Worm (Caenorhabditis elegans) whole organism, late embryonic: ENCODE results near the gene flp-4.

Source experiments
- K09A11.1 ChIP-seq: sonication (generic microtip); optimal IDR thresholded peaks from 2 replicates; lab custom pipeline; 2017; ENCODE audit warnings: antibody characterized with exemption, mild to moderate bottlenecking, missing genetic modification characterization, missing compliant biosample characterization; ENCODE audit not compliant: insufficient read depth
- T23F11.4 ChIP-seq: fragments of 200-800 bp; sonication (Bioruptor generic); optimal IDR thresholded peaks from 2 replicates; lab custom pipeline; 2018; ENCODE audit warnings: mild to moderate bottlenecking, missing genetic modification characterization, missing compliant biosample characterization
- Y22D7AL.16 ChIP-seq: sonication (generic microtip); optimal IDR thresholded peaks from 2 replicates; lab custom pipeline; 2016; ENCODE audit warnings: missing genetic modification characterization, missing compliant biosample characterization
- ama-1 ChIP-seq: fragments of 150-350 bp; optimal IDR thresholded peaks from 2 replicates; lab custom pipeline; 2014
- ceh-14 ChIP-seq: sonication (generic microtip); optimal IDR thresholded peaks from 2 replicates; lab custom pipeline; 2016; ENCODE audit warnings: missing genotype, missing genetic modification characterization, missing compliant biosample characterization
- ceh-24 ChIP-seq: sonication (generic microtip); optimal IDR thresholded peaks from 2 replicates; lab custom pipeline; 2016; ENCODE audit warnings: mild to moderate bottlenecking, missing genetic modification characterization, missing compliant biosample characterization
- ceh-31 ChIP-seq: sonication (generic microtip); optimal IDR thresholded peaks from 2 replicates; lab custom pipeline; 2016; ENCODE audit warnings: missing genetic modification characterization, missing compliant biosample characterization
- ceh-34 ChIP-seq: sonication (generic microtip); optimal IDR thresholded peaks from 2 replicates; lab custom pipeline; 2016; ENCODE audit warnings: mild to moderate bottlenecking, missing genetic modification characterization, missing compliant biosample characterization
- ceh-45 ChIP-seq: fragments of 200-800 bp; sonication (Bioruptor generic); IDR thresholded peaks from 2 replicates; pipeline ENCODE4 v1.3.6; 2022; ENCODE audit warnings: missing genetic modification reagents, missing genetic modification characterization, missing compliant biosample characterization
- ceh-48 ChIP-seq: sonication (generic microtip); optimal IDR thresholded peaks from 2 replicates; lab custom pipeline; 2016; ENCODE audit warnings: missing genetic modification characterization, inconsistent platforms, missing compliant biosample characterization
- che-1 ChIP-seq: sonication (generic microtip); optimal IDR thresholded peaks from 2 replicates; lab custom pipeline; 2016; ENCODE audit warnings: mild to moderate bottlenecking, missing genetic modification characterization, missing compliant biosample characterization
- dmd-4 ChIP-seq: sonication (generic microtip); optimal IDR thresholded peaks from 2 replicates; lab custom pipeline; 2016; ENCODE audit warnings: borderline replicate concordance, missing genetic modification characterization, missing compliant biosample characterization
- elt-2 ChIP-seq: sonication (generic microtip); optimal IDR thresholded peaks from 2 replicates; lab custom pipeline; 2016; ENCODE audit warnings: missing genetic modification reagents, missing genetic modification characterization, missing compliant biosample characterization
- elt-4 ChIP-seq: sonication (generic microtip); optimal IDR thresholded peaks from 2 replicates; lab custom pipeline; 2016; ENCODE audit warnings: missing genetic modification characterization, missing compliant biosample characterization
- eyg-1 ChIP-seq: sonication (generic microtip); optimal IDR thresholded peaks from 2 replicates; lab custom pipeline; 2016; ENCODE audit warnings: missing genotype, missing genetic modification characterization, missing compliant biosample characterization
- fax-1 ChIP-seq: sonication (generic microtip); optimal IDR thresholded peaks from 2 replicates; lab custom pipeline; 2016; ENCODE audit warnings: missing genotype, missing genetic modification characterization, missing compliant biosample characterization
- fkh-10 ChIP-seq: fragments of 150-350 bp; optimal IDR thresholded peaks from 2 replicates; lab custom pipeline; 2014; ENCODE audit warnings: missing biosample characterization, missing genetic modification reagents, missing genetic modification characterization
- hlh-30 ChIP-seq: sonication (generic microtip); optimal IDR thresholded peaks from 2 replicates; lab custom pipeline; 2017; ENCODE audit warnings: antibody characterized with exemption, missing genetic modification characterization, missing compliant biosample characterization; ENCODE audit not compliant: insufficient read depth
- lim-6 ChIP-seq: sonication (generic microtip); optimal IDR thresholded peaks from 2 replicates; lab custom pipeline; 2016; ENCODE audit warnings: missing genetic modification characterization, missing compliant biosample characterization
- nhr-11 ChIP-seq: fragments of 150-350 bp; optimal IDR thresholded peaks from 2 replicates; lab custom pipeline; 2014; ENCODE audit warnings: missing biosample characterization, missing genetic modification characterization
- nhr-232 ChIP-seq: sonication (generic microtip); optimal IDR thresholded peaks from 2 replicates; lab custom pipeline; 2016; ENCODE audit warnings: missing genetic modification characterization, missing compliant biosample characterization
- npax-4 ChIP-seq: sonication (generic microtip); optimal IDR thresholded peaks from 2 replicates; lab custom pipeline; 2016; ENCODE audit warnings: missing genetic modification characterization, missing compliant biosample characterization
- odd-2 ChIP-seq: sonication (generic microtip); optimal IDR thresholded peaks from 2 replicates; lab custom pipeline; 2017; ENCODE audit warnings: antibody characterized with exemption, mild to moderate bottlenecking, missing genetic modification characterization, missing compliant biosample characterization
- pax-1 ChIP-seq: fragments of 150-350 bp; optimal IDR thresholded peaks from 2 replicates; lab custom pipeline; 2014; ENCODE audit warnings: missing biosample characterization, missing genetic modification characterization
- pha-4 ChIP-seq: fragments of 150-350 bp; optimal IDR thresholded peaks from 2 replicates; lab custom pipeline; 2018; ENCODE audit warnings: missing biosample characterization, missing genetic modification reagents, missing genetic modification characterization
- pqm-1 ChIP-seq: sonication (generic microtip); optimal IDR thresholded peaks from 2 replicates; lab custom pipeline; 2016; ENCODE audit warnings: missing genetic modification characterization, missing compliant biosample characterization
- rnt-1 ChIP-seq: sonication (generic microtip); optimal IDR thresholded peaks from 2 replicates; lab custom pipeline; 2016; ENCODE audit warnings: missing genetic modification characterization, missing compliant biosample characterization
- sox-2 ChIP-seq: fragments of 200-800 bp; sonication (Bioruptor generic); IDR thresholded peaks from 2 replicates; pipeline ENCODE4 v1.3.6; 2022; ENCODE audit warnings: missing genetic modification reagents, missing genetic modification characterization, missing compliant biosample characterization
- syd-9 ChIP-seq: sonication (generic microtip); optimal IDR thresholded peaks from 2 replicates; lab custom pipeline; 2016; ENCODE audit warnings: mild to moderate bottlenecking, missing genetic modification characterization, moderate library complexity, missing compliant biosample characterization
- unc-42 ChIP-seq: sonication (generic microtip); optimal IDR thresholded peaks from 2 replicates; lab custom pipeline; 2016; ENCODE audit warnings: missing genotype, missing genetic modification characterization, missing compliant biosample characterization
- unc-55 ChIP-seq: sonication (generic microtip); optimal IDR thresholded peaks from 2 replicates; lab custom pipeline; 2017; ENCODE audit warnings: missing biosample characterization, missing genetic modification reagents, missing genetic modification characterization
- unc-86 ChIP-seq: sonication (generic microtip); optimal IDR thresholded peaks from 2 replicates; lab custom pipeline; 2016; ENCODE audit warnings: missing genetic modification characterization, missing compliant biosample characterization

The flp-4 gene

ce11 chrII:10016013-10016412, 32.7 kb upstream of the flp-4 start, which contains the start of gene lec-2:
Gene lec-2 (minus strand): TSS chrII:10016183.
- TF ChIP-seq sox-2 (GFP tag; lab: Robert Waterston, UW) (no peak), Y22D7AL.16 (tag; lab: Kevin White, UChicago) (no peak), elt-4 (tag; lab: Kevin White, UChicago) (no peak), ama-1 (no peak), elt-2 (no peak), rnt-1 (tag; lab: Kevin White, UChicago) (no peak), hlh-30 (tag; lab: Kevin White, UChicago) (no peak), nhr-11 (tag; lab: Kevin White, UChicago) (no peak), ceh-45 (GFP tag; lab: Robert Waterston, UW) (no peak), che-1 (tag; lab: Kevin White, UChicago) (no peak), ceh-14 (tag; lab: Kevin White, UChicago) (no peak), odd-2 (tag; lab: Kevin White, UChicago) (no peak), lim-6 (tag; lab: Kevin White, UChicago) (no peak), npax-4 (tag; lab: Kevin White, UChicago) (no peak), ceh-24 (tag; lab: Kevin White, UChicago) (no peak), nhr-232 (tag; lab: Kevin White, UChicago) (no peak), fax-1 (tag; lab: Kevin White, UChicago) (no peak), eyg-1 (tag; lab: Kevin White, UChicago) (no peak)

- no peak for TF ChIP-seq ceh-34
- TF ChIP-seq Y22D7AL.16 (tag; lab: Kevin White, UChicago): no peak
- no peak for TF ChIP-seq K09A11.1
- no peak for TF ChIP-seq sox-2 (GFP tag; lab: Robert Waterston, UW)
- no peak for TF ChIP-seq fkh-10 (GFP tag; lab: Kevin White, UChicago)
These were observed 31.1 kb upstream of the flp-4 start for ce11 chrII:10017528-10017927.

- TF ChIP-seq ceh-34 (no peak), unc-86 (tag; lab: Kevin White, UChicago) (no peak), K09A11.1 (no peak), T23F11.4 (GFP tag; lab: Kevin White, UChicago) (no peak)
These were observed 29.0 kb upstream of the flp-4 start for ce11 chrII:10019669-10020068.

- peak; percentile 91 for TF ChIP-seq unc-42 (tag; lab: Kevin White, UChicago)
- TF ChIP-seq pqm-1 (tag; lab: Kevin White, UChicago): no peak
- no peak for TF ChIP-seq T23F11.4 (GFP tag; lab: Kevin White, UChicago)
- TF ChIP-seq pha-4: no peak
- TF ChIP-seq ama-1: no peak
- TF ChIP-seq, all 69 proteins: peak for 1
These were observed 26.9 kb upstream of the flp-4 start for ce11 chrII:10021749-10022148.

ce11 chrII:10025059-10025458, 23.6 kb upstream of the flp-4 start:
- TF ChIP-seq rnt-1 (tag; lab: Kevin White, UChicago) (peak; percentile 35), lim-6 (tag; lab: Kevin White, UChicago) (no peak), unc-55 (GFP tag; lab: Kevin White, UChicago) (peak; percentile 93)

ce11 chrII:10028195-10028594, 20.5 kb upstream of the flp-4 start, which contains the start of gene F52H3.6:
Gene F52H3.6 (minus strand): TSS chrII:10028422.
- TF ChIP-seq ceh-48 (tag; lab: Kevin White, UChicago) (no peak), pax-1 (tag; lab: Kevin White, UChicago) (no peak), fkh-10 (GFP tag; lab: Kevin White, UChicago) (no peak), T23F11.4 (GFP tag; lab: Kevin White, UChicago) (no peak), ceh-14 (tag; lab: Kevin White, UChicago) (no peak), nhr-232 (tag; lab: Kevin White, UChicago) (no peak), syd-9 (tag; lab: Kevin White, UChicago) (no peak), ceh-31 (tag; lab: Kevin White, UChicago) (no peak), dmd-4 (tag; lab: Kevin White, UChicago) (no peak)
